Fruit fly (Drosophila melanogaster) whole organism, embryonic: ENCODE data around the gene rec.

Experiments used
- Adf1 ChIP-seq: fragments of 200-800 bp; sonication (Bioruptor generic); IDR thresholded peaks from 2 replicates; pipeline ENCODE4 v1.3.6; 2022; ENCODE audit warnings: missing biosample characterization, missing genetic modification characterization
- Blimp-1 ChIP-seq: fragments of 200-800 bp; sonication (Bioruptor generic); optimal IDR thresholded peaks from 3 replicates; lab custom pipeline; 2018; ENCODE audit warnings: missing biosample characterization, missing genetic modification characterization, mild to moderate bottlenecking, moderate library complexity, missing genetic modification reagents
- Bteb2 ChIP-seq: fragments of 200-800 bp; sonication (Bioruptor generic); optimal IDR thresholded peaks from 2 replicates; lab custom pipeline; 2016; ENCODE audit warnings: missing biosample characterization, missing genetic modification characterization
- CG10267 ChIP-seq: fragments of 200-800 bp; sonication (Bioruptor generic); optimal IDR thresholded peaks from 2 replicates; lab custom pipeline; 2018; ENCODE audit warnings: missing biosample characterization, mild to moderate bottlenecking, missing genetic modification characterization, moderate library complexity
- CG10321 ChIP-seq: fragments of 200-800 bp; sonication (Bioruptor generic); IDR thresholded peaks from 2 replicates; pipeline ENCODE4 v1.3.6; 2022; ENCODE audit warnings: missing biosample characterization, missing genetic modification characterization
- CG10543 ChIP-seq: fragments of 200-800 bp; sonication (Bioruptor generic); optimal IDR thresholded peaks from 3 replicates; lab custom pipeline; 2017; ENCODE audit warnings: missing biosample characterization, mild to moderate bottlenecking, missing genetic modification characterization, moderate library complexity
- CG11093 ChIP-seq: fragments of 200-800 bp; sonication (Bioruptor generic); IDR thresholded peaks from 3 replicates; pipeline ENCODE4 v1.3.6; 2022; ENCODE audit warnings: missing biosample characterization, missing genetic modification characterization
- CG12299 ChIP-seq: fragments of 200-800 bp; sonication (Bioruptor generic); optimal IDR thresholded peaks from 2 replicates; lab custom pipeline; 2018; ENCODE audit warnings: missing biosample characterization, mild to moderate bottlenecking, missing genetic modification characterization
- CG12391 ChIP-seq: fragments of 200-800 bp; sonication (Bioruptor generic); optimal IDR thresholded peaks from 3 replicates; lab custom pipeline; 2018; ENCODE audit warnings: missing biosample characterization, mild to moderate bottlenecking, missing genetic modification characterization, moderate library complexity
- CG13775 ChIP-seq: fragments of 200-800 bp; sonication (Bioruptor generic); optimal IDR thresholded peaks from 3 replicates; lab custom pipeline; 2017; ENCODE audit warnings: missing biosample characterization, mild to moderate bottlenecking, missing genetic modification characterization
- CG1603 ChIP-seq: fragments of 200-800 bp; sonication (Bioruptor generic); optimal IDR thresholded peaks from 2 replicates; lab custom pipeline; 2019; ENCODE audit warnings: missing biosample characterization, mild to moderate bottlenecking, missing genetic modification characterization, moderate library complexity
- CG16779 ChIP-seq: fragments of 200-800 bp; sonication (Bioruptor generic); IDR thresholded peaks from 2 replicates; pipeline ENCODE4 v1.3.6; 2022; ENCODE audit warnings: missing biosample characterization, missing genetic modification characterization
- CG2199 ChIP-seq: fragments of 200-800 bp; sonication (Bioruptor generic); IDR thresholded peaks from 3 replicates; pipeline ENCODE4 v1.3.6; 2022; ENCODE audit warnings: missing biosample characterization, missing genetic modification characterization
- CG30020 ChIP-seq: fragments of 200-800 bp; optimal IDR thresholded peaks from 2 replicates; lab custom pipeline; 2019; ENCODE audit warnings: missing biosample characterization, mild to moderate bottlenecking, missing genetic modification characterization, moderate library complexity
- CG30403 ChIP-seq: fragments of 200-800 bp; sonication (Bioruptor generic); optimal IDR thresholded peaks from 3 replicates; lab custom pipeline; 2016; ENCODE audit warnings: missing biosample characterization, missing genetic modification characterization
- CG31365 ChIP-seq: fragments of 200-800 bp; sonication (Bioruptor generic); optimal IDR thresholded peaks from 2 replicates; lab custom pipeline; 2018; ENCODE audit warnings: missing biosample characterization, mild to moderate bottlenecking, missing genetic modification characterization
- CG3847 ChIP-seq: fragments of 200-800 bp; sonication (Bioruptor generic); IDR thresholded peaks from 2 replicates; pipeline ENCODE4 v1.3.6; 2022; ENCODE audit warnings: missing biosample characterization, missing genetic modification characterization
- CG4617 ChIP-seq: fragments of 200-800 bp; sonication (Bioruptor generic); optimal IDR thresholded peaks from 3 replicates; lab custom pipeline; 2016; ENCODE audit warnings: missing biosample characterization, missing genetic modification characterization, borderline replicate concordance
- CG6765 ChIP-seq: fragments of 200-800 bp; sonication (Bioruptor generic); optimal IDR thresholded peaks from 3 replicates; lab custom pipeline; 2017; ENCODE audit warnings: missing biosample characterization, mild to moderate bottlenecking, missing genetic modification characterization
- CG7963 ChIP-seq: fragments of 200-800 bp; sonication (Bioruptor generic); IDR thresholded peaks from 3 replicates; pipeline ENCODE4 v1.3.6; 2022; ENCODE audit warnings: missing biosample characterization, missing genetic modification characterization; ENCODE audit not compliant: partially characterized antibody
- CG9797 ChIP-seq: fragments of 200-800 bp; sonication (Bioruptor generic); optimal IDR thresholded peaks from 3 replicates; lab custom pipeline; 2018; ENCODE audit warnings: missing biosample characterization, mild to moderate bottlenecking, missing genetic modification characterization
- Camta ChIP-seq: fragments of 200-800 bp; sonication (Bioruptor generic); optimal IDR thresholded peaks from 2 replicates; lab custom pipeline; 2016; ENCODE audit warnings: missing biosample characterization, missing genetic modification characterization
- Dbx ChIP-seq: fragments of 200-800 bp; sonication (Bioruptor generic); IDR thresholded peaks from 3 replicates; pipeline ENCODE4 v1.3.6; 2022; ENCODE audit warnings: missing biosample characterization, missing genetic modification characterization
- Doc3 ChIP-seq: fragments of 200-800 bp; sonication (Bioruptor generic); IDR thresholded peaks from 3 replicates; pipeline ENCODE4 v1.3.6; 2022; ENCODE audit warnings: missing biosample characterization, missing genetic modification characterization; ENCODE audit not compliant: partially characterized antibody
- Ets65A ChIP-seq: fragments of 200-800 bp; sonication (Bioruptor generic); peaks from one replicate; lab custom pipeline; 2016; ENCODE audit warnings: missing biosample characterization, missing genetic modification characterization
- Fer1 ChIP-seq: fragments of 200-800 bp; sonication (Bioruptor generic); optimal IDR thresholded peaks from 2 replicates; lab custom pipeline; 2017; ENCODE audit warnings: missing biosample characterization, mild to moderate bottlenecking, missing genetic modification characterization
- Hand ChIP-seq: fragments of 200-800 bp; sonication (Bioruptor generic); optimal IDR thresholded peaks from 2 replicates; lab custom pipeline; 2017; ENCODE audit warnings: mild to moderate bottlenecking, missing biosample characterization, missing genetic modification reagents, missing genetic modification characterization
- Hey ChIP-seq: fragments of 200-800 bp; sonication (Bioruptor generic); optimal IDR thresholded peaks from 3 replicates; lab custom pipeline; 2018; ENCODE audit warnings: missing biosample characterization, mild to moderate bottlenecking, missing genetic modification characterization
- Hmx ChIP-seq: fragments of 200-800 bp; sonication (Bioruptor generic); optimal IDR thresholded peaks from 2 replicates; lab custom pipeline; 2016; ENCODE audit warnings: missing biosample characterization, missing genetic modification characterization
- Mad ChIP-seq: fragments of 200-800 bp; sonication (Bioruptor generic); optimal IDR thresholded peaks from 2 replicates; lab custom pipeline; 2016; ENCODE audit warnings: missing biosample characterization, missing genetic modification characterization
- NFAT ChIP-seq: fragments of 200-800 bp; sonication (Bioruptor generic); IDR thresholded peaks from 2 replicates; pipeline ENCODE4 v1.3.6; 2022; ENCODE audit warnings: missing biosample characterization, missing genetic modification characterization
- Optix ChIP-seq: fragments of 200-800 bp; sonication (Bioruptor generic); IDR thresholded peaks from 3 replicates; pipeline ENCODE4 v1.3.6; 2022; ENCODE audit warnings: missing biosample characterization, missing genetic modification characterization
- abd-A ChIP-seq: fragments of 200-800 bp; sonication (Bioruptor generic); optimal IDR thresholded peaks from 3 replicates; lab custom pipeline; 2019; ENCODE audit warnings: missing biosample characterization, mild to moderate bottlenecking, missing genetic modification characterization, moderate library complexity
- az2 ChIP-seq: fragments of 200-800 bp; sonication (Bioruptor generic); optimal IDR thresholded peaks from 3 replicates; lab custom pipeline; 2016; ENCODE audit warnings: missing biosample characterization, missing genetic modification characterization
- bbx ChIP-seq: fragments of 200-800 bp; sonication (Bioruptor generic); IDR thresholded peaks from 2 replicates; pipeline ENCODE4 v1.3.6; 2022; ENCODE audit warnings: missing biosample characterization, missing genetic modification characterization; ENCODE audit not compliant: partially characterized antibody
- bsh ChIP-seq, 2 experiments: fragments of 200-800 bp; sonication (Bioruptor generic); optimal IDR thresholded peaks; 2 replicates each; lab custom pipeline; 2017 to 2018; ENCODE audit warnings: mild to moderate bottlenecking in 2 of 2, missing biosample characterization in 2 of 2, missing genetic modification characterization in 2 of 2, moderate library complexity in 1 of 2
- ci ChIP-seq: fragments of 200-800 bp; sonication (Bioruptor generic); IDR thresholded peaks from 3 replicates; pipeline ENCODE4 v1.3.6; 2022; ENCODE audit warnings: missing biosample characterization, missing genetic modification characterization
- dysf ChIP-seq: fragments of 200-800 bp; sonication (Bioruptor generic); IDR thresholded peaks from 3 replicates; pipeline ENCODE4 v1.3.6; 2022; ENCODE audit warnings: missing biosample characterization, missing genetic modification characterization
- ftz-f1 ChIP-seq: fragments of 200-800 bp; sonication (Bioruptor generic); optimal IDR thresholded peaks from 2 replicates; lab custom pipeline; 2016; ENCODE audit warnings: missing biosample characterization, missing genetic modification characterization
- hbn ChIP-seq: fragments of 200-800 bp; sonication (Bioruptor generic); IDR thresholded peaks from 2 replicates; pipeline ENCODE4 v1.3.6; 2022; ENCODE audit warnings: missing biosample characterization, missing genetic modification characterization; ENCODE audit not compliant: partially characterized antibody
- kay ChIP-seq: fragments of 200-800 bp; sonication (Bioruptor generic); optimal IDR thresholded peaks from 2 replicates; lab custom pipeline; 2016; ENCODE audit warnings: missing biosample characterization, missing genetic modification characterization
- nmo ChIP-seq: fragments of 200-800 bp; sonication (Bioruptor generic); optimal IDR thresholded peaks from 2 replicates; lab custom pipeline; 2018; ENCODE audit warnings: missing biosample characterization, mild to moderate bottlenecking, missing genetic modification characterization, moderate library complexity
- pb ChIP-seq: fragments of 200-800 bp; sonication (Bioruptor generic); optimal IDR thresholded peaks from 3 replicates; lab custom pipeline; 2016; ENCODE audit warnings: missing biosample characterization, missing genetic modification characterization
- sna ChIP-seq: fragments of 200-800 bp; sonication (Bioruptor generic); IDR thresholded peaks from 2 replicates; pipeline ENCODE4 v1.3.6; 2022; ENCODE audit warnings: missing biosample characterization, missing genetic modification characterization; ENCODE audit not compliant: partially characterized antibody
- sqz ChIP-seq: fragments of 200-800 bp; sonication (Bioruptor generic); optimal IDR thresholded peaks from 3 replicates; lab custom pipeline; 2018; ENCODE audit warnings: missing biosample characterization, mild to moderate bottlenecking, missing genetic modification characterization
- tna ChIP-seq: fragments of 200-800 bp; sonication (Bioruptor generic); IDR thresholded peaks from 2 replicates; pipeline ENCODE4 v1.3.6; 2022; ENCODE audit warnings: missing biosample characterization, missing genetic modification characterization; ENCODE audit not compliant: partially characterized antibody
- tup ChIP-seq: fragments of 200-800 bp; sonication (Bioruptor generic); optimal IDR thresholded peaks from 2 replicates; lab custom pipeline; 2016; ENCODE audit warnings: missing biosample characterization, mild to moderate bottlenecking, missing genetic modification characterization, moderate library complexity

Gene rec

dm6 chr3R:15803502-15804461 is 28.6 kb downstream of the rec start, which contains the start of gene alpha-Man-IIb (continued):
- TF ChIP-seq CG16779 (GFP tag; lab: Robert Waterston, UW) = no peak
- TF ChIP-seq dysf (GFP tag; lab: Robert Waterston, UW) = 0 out of 3 replicates have a peak, but pooled peaks have one; percentile 26
- no peak for TF ChIP-seq CG31365 (tag; lab: Kevin White, UChicago)
- TF ChIP-seq Mad (GFP tag; lab: Kevin White, UChicago) = no peak
- TF ChIP-seq Adf1 (GFP tag; lab: Robert Waterston, UW) = no peak
- peak; percentile 84 for TF ChIP-seq hbn (GFP tag; lab: Robert Waterston, UW)
- TF ChIP-seq Doc3 (GFP tag; lab: Robert Waterston, UW) = peak; percentile 92
- TF ChIP-seq Dbx (GFP tag; lab: Robert Waterston, UW) = peak; percentile 46; the same call in 1 of the 3 replicates
- TF ChIP-seq tup (GFP tag; lab: Kevin White, UChicago) = peak; percentile 15
- TF ChIP-seq CG6765 (GFP tag; lab: Kevin White, UChicago) = peak; percentile 31
- no peak for TF ChIP-seq CG10321 (GFP tag; lab: Robert Waterston, UW)
- peak; percentile 18 for TF ChIP-seq CG30403
- no peak for TF ChIP-seq az2
- TF ChIP-seq CG10267 (tag; lab: Kevin White, UChicago) = peak; percentile 56
- peak; percentile 81 for TF ChIP-seq CG9797 (GFP tag; lab: Kevin White, UChicago)
- peak; percentile 80 for TF ChIP-seq abd-A (tag; lab: Kevin White, UChicago)
- no peak for TF ChIP-seq Hand (GFP tag; lab: Kevin White, UChicago)
- TF ChIP-seq CG7963 (GFP tag; lab: Robert Waterston, UW) = peak; percentile 65; the same call in 2 of the 3 replicates
- peak; percentile 33 for TF ChIP-seq CG12391 (tag; lab: Kevin White, UChicago)
- peak; percentile 66 for TF ChIP-seq tna
- TF ChIP-seq CG11093 (GFP tag; lab: Robert Waterston, UW) = no peak
- TF ChIP-seq CG12299 (tag; lab: Kevin White, UChicago) = peak; percentile 52
- peak; percentile 74 for TF ChIP-seq bbx (GFP tag; lab: Robert Waterston, UW)
- peak; percentile 85 for TF ChIP-seq Ets65A (GFP tag; lab: Kevin White, UChicago)
- TF ChIP-seq sna (GFP tag; lab: Robert Waterston, UW) = peak; percentile 89
- TF ChIP-seq Blimp-1 (GFP tag; lab: Kevin White, UChicago) = no peak
- TF ChIP-seq CG2199 (GFP tag; lab: Robert Waterston, UW) = peak; percentile 74; the same call in 2 of the 3 replicates
- no peak for TF ChIP-seq CG3847 (GFP tag; lab: Robert Waterston, UW)
- TF ChIP-seq sqz = peak; percentile 49
- TF ChIP-seq ftz-f1 (GFP tag; lab: Kevin White, UChicago) = peak; percentile 2
- no peak for TF ChIP-seq Optix (GFP tag; lab: Robert Waterston, UW)
- TF ChIP-seq NFAT (GFP tag; lab: Robert Waterston, UW) = peak; percentile 24; the same call in 1 of the 2 replicates
- TF ChIP-seq CG30020 (tag; lab: Kevin White, UChicago) = peak; percentile 25
- peak; percentile 53 for TF ChIP-seq CG1603
- TF ChIP-seq nmo (GFP tag; lab: Kevin White, UChicago) = peak; percentile 45
- peak; percentile 8 for TF ChIP-seq CG13775
- peak; percentile 22 for TF ChIP-seq Camta (GFP tag; lab: Kevin White, UChicago)
- TF ChIP-seq ci (GFP tag; lab: Robert Waterston, UW) = no peak; the same call in 1 of the 3 replicates
- peak; percentile 28 for TF ChIP-seq CG4617 (GFP tag; lab: Kevin White, UChicago)
- TF ChIP-seq bsh (GFP tag; optimal IDR thresholded peaks at IDR 0.05; lab: Kevin White, UChicago) = peak; percentile 4 to 33
- no peak for TF ChIP-seq CG10543
- TF ChIP-seq Bteb2 = no peak
- TF ChIP-seq Hey (tag; lab: Kevin White, UChicago) = no peak
- TF ChIP-seq Fer1 = peak; percentile 4
- TF ChIP-seq pb (GFP tag; lab: Kevin White, UChicago) = no peak
- peak; percentile 33 for TF ChIP-seq kay
- no peak for TF ChIP-seq Hmx (GFP tag; lab: Kevin White, UChicago)
- TF ChIP-seq, all 482 proteins: peak for 162
